Fruit fly (Drosophila melanogaster): ENCODE results near the gene Arts.

Arts gene

DNA sequence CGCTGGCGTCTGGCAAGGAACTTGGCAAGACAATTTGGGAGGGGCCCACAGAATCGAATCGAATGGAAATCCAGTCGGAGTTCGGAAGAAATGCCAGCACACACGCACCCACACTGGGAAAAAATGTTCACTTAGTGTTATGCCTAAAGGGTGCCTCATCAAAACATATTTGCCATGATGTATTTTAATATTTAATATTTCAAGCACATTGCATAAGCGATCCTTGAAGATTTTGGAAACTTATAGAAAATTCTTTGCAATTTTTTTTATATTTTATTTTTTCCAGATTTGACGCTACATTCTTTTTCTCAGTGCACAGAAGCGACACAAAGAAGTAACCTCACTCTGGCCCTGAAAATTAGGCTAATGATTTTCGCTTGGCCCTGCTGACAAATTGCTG is 36.6 kb upstream of the Arts start (continued):
- TF ChIP-seq ac (GFP tag; optimal IDR thresholded peaks at IDR 0.05) (no peak), unc-4 (GFP tag; IDR thresholded peaks at IDR 0.05; ENCODE audit: partially characterized antibody) (no peak), tin (GFP tag; optimal IDR thresholded peaks at IDR 0.05) (no peak), MESR4 (GFP tag; optimal IDR thresholded peaks at IDR 0.05) (no peak), jigr1 (GFP tag; IDR thresholded peaks at IDR 0.05) (no peak), zfh2 (GFP tag; optimal IDR thresholded peaks at IDR 0.05) (no peak), CG3726 (GFP tag; IDR thresholded peaks at IDR 0.05) (no peak), CG14710 (tag; optimal IDR thresholded peaks at IDR 0.05) (peak; percentile 7), ssp (GFP tag; IDR thresholded peaks at IDR 0.05) (no peak), seq (GFP tag; IDR thresholded peaks at IDR 0.05) (no peak; the same call in 1 of the 2 replicates), Xbp1 (GFP tag; optimal IDR thresholded peaks at IDR 0.05) (peak; percentile 14), CG8388 (GFP tag; optimal IDR thresholded peaks at IDR 0.05) (no peak), E2f2 (GFP tag; IDR thresholded peaks at IDR 0.05) (no peak), CG6689 (GFP tag; IDR thresholded peaks at IDR 0.05) (no peak), sc (optimal IDR thresholded peaks at IDR 0.05) (no peak), sc (GFP tag; optimal IDR thresholded peaks at IDR 0.05) (no peak), Side (GFP tag; optimal IDR thresholded peaks at IDR 0.05) (no peak), ttk (GFP tag; IDR thresholded peaks at IDR 0.05) (no peak)

DNA sequence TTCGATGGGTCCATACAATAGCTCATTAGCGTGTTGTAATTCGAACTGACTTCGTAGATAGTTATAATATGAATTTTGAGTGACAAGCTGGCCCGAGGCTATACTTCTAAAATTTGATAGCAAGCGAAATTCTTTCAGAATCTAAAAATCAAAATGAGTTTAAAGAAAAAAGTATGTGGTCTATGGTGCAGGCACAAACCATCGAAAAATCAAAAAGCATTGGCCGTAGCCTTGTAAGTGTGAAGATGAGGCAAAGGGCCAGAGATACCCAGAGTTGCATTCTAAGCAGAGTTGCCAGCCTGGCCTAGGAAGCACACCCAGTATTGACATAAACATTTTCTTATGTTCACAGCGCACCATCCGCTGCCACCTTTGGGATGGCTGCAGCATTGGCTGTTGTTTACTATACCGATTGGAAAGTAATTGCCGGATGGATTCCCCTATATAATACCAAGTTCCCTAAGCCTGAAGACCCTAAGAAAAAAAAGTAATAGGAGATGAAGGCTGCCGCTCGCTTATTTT is 35.9 kb upstream of the Arts start, which contains the start of gene UQCR-6.4L:
Gene UQCR-6.4L (plus strand): TSS at position 51 of the 522 bp plus-strand sequence.
- TF ChIP-seq amos (GFP tag; IDR thresholded peaks at IDR 0.05; ENCODE audit: partially characterized antibody) (peak; percentile 8; the same call in 1 of the 2 replicates), ken (GFP tag; IDR thresholded peaks at IDR 0.05) (0 out of 3 replicates have a peak, but pooled peaks have one; percentile 10), sens (GFP tag) (peak; percentile 65), Med (GFP tag) (peak; percentile 34), stwl (tag; optimal IDR thresholded peaks at IDR 0.05) (peak; percentile 97), CG2116 (GFP tag; optimal IDR thresholded peaks at IDR 0.05) (peak; percentile 64), row (GFP tag; IDR thresholded peaks at IDR 0.05) (0 out of 3 replicates have a peak, but pooled peaks have one; percentile 7), gt (GFP tag; IDR thresholded peaks at IDR 0.05) (no peak), otp (GFP tag; IDR thresholded peaks at IDR 0.05) (no peak)

DNA sequence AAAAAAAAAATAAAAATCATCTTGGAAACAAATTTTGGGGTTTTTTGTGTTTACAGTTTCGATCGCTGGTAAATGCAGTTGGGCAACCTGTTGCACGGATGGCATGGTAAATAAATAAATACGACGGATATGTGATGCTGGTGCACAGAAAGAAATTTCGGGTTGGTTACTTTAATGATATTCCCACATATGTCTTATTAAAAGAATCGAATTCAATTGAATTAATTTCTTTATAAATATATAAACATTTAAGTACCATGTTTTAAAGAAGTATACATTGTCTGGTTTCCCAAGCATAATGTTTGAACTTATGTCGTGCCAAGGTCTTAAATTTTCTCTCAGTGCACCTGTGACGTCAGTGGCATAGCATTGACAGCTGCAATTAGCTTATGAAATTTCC is 35.2 kb upstream of the Arts start:
- TF ChIP-seq CG15696 (tag; optimal IDR thresholded peaks at IDR 0.05): peak; percentile 61
- TF ChIP-seq pfk (GFP tag; optimal IDR thresholded peaks at IDR 0.05): no peak
- TF ChIP-seq trh (GFP tag; optimal IDR thresholded peaks at IDR 0.05): no peak
- no peak for TF ChIP-seq CG4404 (GFP tag; IDR thresholded peaks at IDR 0.05)
- TF ChIP-seq al (GFP tag; IDR thresholded peaks at IDR 0.05): no peak
- peak; percentile 9 for TF ChIP-seq sqz (GFP tag; optimal IDR thresholded peaks at IDR 0.05)
- no peak for TF ChIP-seq ato (GFP tag; IDR thresholded peaks at IDR 0.05; ENCODE audit: partially characterized antibody)
- peak; percentile 20 for TF ChIP-seq CG1233 (GFP tag; optimal IDR thresholded peaks at IDR 0.05)
- TF ChIP-seq CG6689 (GFP tag; IDR thresholded peaks at IDR 0.05): peak; percentile 61
- no peak for TF ChIP-seq CkIIα-i1 (GFP tag; IDR thresholded peaks at IDR 0.05)
- no peak for TF ChIP-seq C15 (GFP tag; IDR thresholded peaks at IDR 0.05)
- TF ChIP-seq HLH4C (GFP tag; IDR thresholded peaks at IDR 0.05; ENCODE audit: partially characterized antibody): no peak
- TF ChIP-seq CG2199 (GFP tag; IDR thresholded peaks at IDR 0.05): no peak
- TF ChIP-seq gsb (GFP tag; IDR thresholded peaks at IDR 0.05): no peak
- peak; percentile 45 for TF ChIP-seq org-1 (GFP tag; optimal IDR thresholded peaks at IDR 0.05)
- no peak for TF ChIP-seq corto (GFP tag; optimal IDR thresholded peaks at IDR 0.05)
- TF ChIP-seq CG7556 (GFP tag; optimal IDR thresholded peaks at IDR 0.05): peak; percentile 40
- no peak for TF ChIP-seq crc (GFP tag; optimal IDR thresholded peaks at IDR 0.05)
- TF ChIP-seq CG12659 (GFP tag; optimal IDR thresholded peaks at IDR 0.05): peak; percentile 33
- no peak for TF ChIP-seq CG11696 (GFP tag; IDR thresholded peaks at IDR 0.05)
- TF ChIP-seq CG17802 (tag; optimal IDR thresholded peaks at IDR 0.05): no peak
- peak; percentile 71 for TF ChIP-seq Asciz (GFP tag; optimal IDR thresholded peaks at IDR 0.05)
- peak; percentile 33 for TF ChIP-seq sisA (GFP tag; IDR thresholded peaks at IDR 0.05)
- TF ChIP-seq Rx (GFP tag; IDR thresholded peaks at IDR 0.05): peak; percentile 59; the same call in 1 of the 2 replicates

All from whole organism, embryonic.